Fruit fly (Drosophila melanogaster): Measurements from ENCODE around the gene Srp54.

Gene Srp54

DNA sequence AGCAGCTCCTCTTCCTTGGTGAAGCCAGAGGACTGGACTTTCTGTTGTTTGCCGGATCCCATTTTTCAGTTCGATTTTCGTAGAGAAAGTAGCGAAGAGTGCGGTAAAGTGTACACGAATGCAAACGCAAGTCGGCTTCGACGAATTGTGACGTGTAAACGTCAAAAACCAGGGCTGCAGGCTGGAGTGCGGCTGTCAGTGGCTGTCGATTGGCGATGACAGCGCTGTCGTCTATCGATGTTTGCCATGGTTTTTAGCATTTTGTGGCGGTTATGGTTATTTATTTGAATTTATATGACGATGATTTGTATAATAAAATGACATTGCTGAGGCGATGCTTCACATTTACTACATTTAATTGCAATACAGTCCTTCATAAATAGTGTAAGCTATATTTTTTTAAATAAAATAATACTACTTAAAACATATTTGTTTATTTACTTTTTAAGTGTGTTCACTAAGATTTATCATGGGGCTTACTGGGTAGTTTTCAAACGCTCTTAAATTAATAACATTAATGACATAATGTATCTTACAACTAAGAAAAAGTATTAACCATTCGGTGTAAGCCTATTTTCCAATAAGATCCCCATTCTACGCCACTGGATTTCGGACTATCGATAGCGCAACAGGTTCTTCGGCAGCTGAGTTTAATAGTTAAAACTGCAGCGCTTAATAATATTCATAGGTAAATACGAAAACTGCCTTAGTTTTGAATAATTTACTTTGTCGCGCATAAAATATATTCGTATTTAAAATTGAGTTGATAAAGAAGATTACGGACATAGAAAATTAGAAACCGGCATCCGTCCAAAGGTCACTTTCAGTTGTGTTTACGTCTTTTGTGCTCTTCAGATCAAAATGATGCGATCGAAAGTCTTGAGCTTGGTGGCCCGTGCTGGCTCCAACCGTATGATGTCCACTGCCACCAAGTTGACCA, 5.6 kb downstream of the Srp54 start, which contains the start of the genes CG5885 and CG4598 (continued):
- TF ChIP-seq Fer2 (tag; optimal IDR thresholded peaks at IDR 0.05) (peak; percentile 57), H2.0 (GFP tag; IDR thresholded peaks at IDR 0.05) (peak; percentile 65; the same call in 1 of the 2 replicates), ems (GFP tag; optimal IDR thresholded peaks at IDR 0.05) (peak; percentile 11), tio (GFP tag; optimal IDR thresholded peaks at IDR 0.05) (no peak), bsh (GFP tag; optimal IDR thresholded peaks at IDR 0.05) (peak; percentile 66 to 74), sd (tag; optimal IDR thresholded peaks at IDR 0.05) (peak; percentile 15), mirr (GFP tag; optimal IDR thresholded peaks at IDR 0.05) (no peak), dmrt99B (tag; optimal IDR thresholded peaks at IDR 0.05) (peak; percentile 65), ftz-f1 (GFP tag; optimal IDR thresholded peaks at IDR 0.05) (no peak), bcd (GFP tag; optimal IDR thresholded peaks at IDR 0.05) (peak; percentile 37), Sin3A (optimal IDR thresholded peaks at IDR 0.05) (peak; percentile 46), CG10543 (GFP tag; optimal IDR thresholded peaks at IDR 0.05) (peak; percentile 73), tup (GFP tag; optimal IDR thresholded peaks at IDR 0.05) (peak; percentile 40), pzg (GFP tag; optimal IDR thresholded peaks at IDR 0.05) (peak; percentile 90), CG10321 (GFP tag; IDR thresholded peaks at IDR 0.05) (no peak), CG1603 (tag; optimal IDR thresholded peaks at IDR 0.05) (peak; percentile 78), Sox102F (GFP tag; optimal IDR thresholded peaks at IDR 0.05) (peak; percentile 80), Adf1 (GFP tag; IDR thresholded peaks at IDR 0.05) (peak; percentile 50), ewg (GFP tag; optimal IDR thresholded peaks at IDR 0.05) (peak; percentile 6), tgo (GFP tag; IDR thresholded peaks at IDR 0.05) (peak; percentile 44; the same call in 2 of the 3 replicates), CG16813 (GFP tag; IDR thresholded peaks at IDR 0.05; ENCODE audit: partially characterized antibody) (peak; percentile 83), CTCF (GFP tag; optimal IDR thresholded peaks at IDR 0.05) (no peak), C15 (GFP tag; IDR thresholded peaks at IDR 0.05) (0 out of 3 replicates have a peak, but pooled peaks have one; percentile 17), unc-4 (GFP tag; IDR thresholded peaks at IDR 0.05; ENCODE audit: partially characterized antibody) (peak; percentile 80), CG10654 (GFP tag; optimal IDR thresholded peaks at IDR 0.05) (peak; percentile 39), cwo (GFP tag; optimal IDR thresholded peaks at IDR 0.05) (peak; percentile 15), Rx (GFP tag; IDR thresholded peaks at IDR 0.05) (peak; percentile 35; the same call in 1 of the 2 replicates), grau (tag; optimal IDR thresholded peaks at IDR 0.05) (peak; percentile 75), CG17361 (GFP tag; IDR thresholded peaks at IDR 0.05) (peak; percentile 77), sc (optimal IDR thresholded peaks at IDR 0.05) (no peak), sc (GFP tag; optimal IDR thresholded peaks at IDR 0.05) (peak; percentile 28), CG10147 (GFP tag; optimal IDR thresholded peaks at IDR 0.05) (peak; percentile 25), hth (optimal IDR thresholded peaks at IDR 0.05) (no peak), tin (GFP tag; optimal IDR thresholded peaks at IDR 0.05) (peak; percentile 48), ATbp (GFP tag; optimal IDR thresholded peaks at IDR 0.05) (peak; percentile 55), Six4 (GFP tag; optimal IDR thresholded peaks at IDR 0.05) (no peak), Nf-YA (GFP tag; IDR thresholded peaks at IDR 0.05) (no peak), CG30020 (tag; optimal IDR thresholded peaks at IDR 0.05) (peak; percentile 54), CG7372 (GFP tag; IDR thresholded peaks at IDR 0.05) (peak; percentile 47; the same call in 1 of the 2 replicates), kah (GFP tag; optimal IDR thresholded peaks at IDR 0.05) (peak; percentile 59), emc (GFP tag; optimal IDR thresholded peaks at IDR 0.05) (no peak), CG30431 (GFP tag; optimal IDR thresholded peaks at IDR 0.05) (peak; percentile 15), MTF-1 (GFP tag; optimal IDR thresholded peaks at IDR 0.05; ENCODE audit: borderline replicate concordance) (no peak), CG12155 (GFP tag; optimal IDR thresholded peaks at IDR 0.05) (peak; percentile 69), Deaf1 (tag; optimal IDR thresholded peaks at IDR 0.05) (peak; percentile 89), CG9797 (GFP tag; optimal IDR thresholded peaks at IDR 0.05) (peak; percentile 47), sob (GFP tag; IDR thresholded peaks at IDR 0.05) (peak; percentile 47; the same call in 1 of the 2 replicates), unpg (GFP tag; optimal IDR thresholded peaks at IDR 0.05) (peak; percentile 70), CG10431 (GFP tag; optimal IDR thresholded peaks at IDR 0.05) (peak; percentile 57)

Data from whole organism, embryonic.